Fruit fly (Drosophila melanogaster): Measurements from ENCODE around the gene sturkopf.

sturkopf gene

DNA sequence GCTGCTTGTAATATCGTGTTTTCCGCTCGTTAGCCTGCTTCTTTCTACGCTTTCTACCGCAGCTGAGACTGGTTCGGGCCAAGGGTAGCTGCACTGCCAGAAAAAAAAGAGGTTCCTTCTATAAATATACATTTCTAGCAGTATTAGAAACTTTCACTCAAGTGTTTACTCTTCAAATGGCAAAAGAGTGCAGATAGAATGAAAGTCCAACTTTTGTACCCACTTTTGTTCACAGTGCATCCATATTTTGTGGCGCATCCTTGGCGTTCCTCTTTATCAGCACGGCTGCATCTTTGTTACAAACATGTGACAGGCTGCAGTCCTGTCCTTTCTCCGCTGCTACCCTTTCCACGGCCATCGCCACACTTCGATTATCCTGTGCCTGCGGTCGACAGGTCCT, 45.2 kb upstream of the sturkopf start (continued):
- TF ChIP-seq Dek (tag; optimal IDR thresholded peaks at IDR 0.05) (no peak), CG30020 (tag; optimal IDR thresholded peaks at IDR 0.05) (no peak), CG17361 (GFP tag; IDR thresholded peaks at IDR 0.05) (no peak), CG8089 (GFP tag; optimal IDR thresholded peaks at IDR 0.05) (no peak), CG18619 (GFP tag; optimal IDR thresholded peaks at IDR 0.05) (no peak), cwo (GFP tag; optimal IDR thresholded peaks at IDR 0.05) (no peak), CHES-1-like (GFP tag; optimal IDR thresholded peaks at IDR 0.05) (no peak), CG15696 (tag; optimal IDR thresholded peaks at IDR 0.05) (peak; percentile 63), CG10431 (GFP tag; optimal IDR thresholded peaks at IDR 0.05) (no peak), usp (GFP tag; optimal IDR thresholded peaks at IDR 0.05) (no peak), cg (GFP tag; optimal IDR thresholded peaks at IDR 0.05) (no peak), CG1024 (GFP tag; IDR thresholded peaks at IDR 0.05) (no peak), run (tag; optimal IDR thresholded peaks at IDR 0.05) (no peak), sr (GFP tag; IDR thresholded peaks at IDR 0.05) (no peak), NC2β (GFP tag; optimal IDR thresholded peaks at IDR 0.05) (no peak), trem (tag; optimal IDR thresholded peaks at IDR 0.05) (peak; percentile 11), fd96Cb (tag; optimal IDR thresholded peaks at IDR 0.05) (no peak), E2f2 (GFP tag; IDR thresholded peaks at IDR 0.05) (no peak), CG14050 (GFP tag; IDR thresholded peaks at IDR 0.05) (no peak), HmgD (GFP tag; optimal IDR thresholded peaks at IDR 0.05) (no peak), bbx (GFP tag; IDR thresholded peaks at IDR 0.05; ENCODE audit: partially characterized antibody) (no peak), dysf (GFP tag; IDR thresholded peaks at IDR 0.05) (no peak), CG30431 (GFP tag; optimal IDR thresholded peaks at IDR 0.05) (peak; percentile 11), CG2199 (GFP tag; IDR thresholded peaks at IDR 0.05) (no peak), tio (GFP tag; optimal IDR thresholded peaks at IDR 0.05) (no peak), org-1 (GFP tag; optimal IDR thresholded peaks at IDR 0.05) (no peak), Hr51 (GFP tag; optimal IDR thresholded peaks at IDR 0.05) (no peak), sima (GFP tag; optimal IDR thresholded peaks at IDR 0.05) (no peak), CG12769 (tag; optimal IDR thresholded peaks at IDR 0.05) (no peak), Opbp (GFP tag; IDR thresholded peaks at IDR 0.05; ENCODE audit: partially characterized antibody) (no peak), CG11247 (GFP tag; IDR thresholded peaks at IDR 0.05) (no peak), Pdp1 (GFP tag; optimal IDR thresholded peaks at IDR 0.05) (no peak), bcd (GFP tag; optimal IDR thresholded peaks at IDR 0.05) (no peak), Spps (tag; optimal IDR thresholded peaks at IDR 0.05) (no peak), Sox100B (GFP tag; optimal IDR thresholded peaks at IDR 0.05) (no peak), zfh2 (GFP tag; optimal IDR thresholded peaks at IDR 0.05) (no peak), gem (tag; optimal IDR thresholded peaks at IDR 0.05) (peak; percentile 10), Chrac-16 (GFP tag; optimal IDR thresholded peaks at IDR 0.05) (peak; percentile 1), CG8765 (GFP tag; IDR thresholded peaks at IDR 0.05) (peak; percentile 59; the same call in 1 of the 2 replicates), cato (GFP tag; optimal IDR thresholded peaks at IDR 0.05; ENCODE audit: borderline replicate concordance) (no peak), stwl (tag; optimal IDR thresholded peaks at IDR 0.05) (no peak), Sox102F (GFP tag; optimal IDR thresholded peaks at IDR 0.05) (no peak), CG32532 (GFP tag; IDR thresholded peaks at IDR 0.05) (no peak), CG11696 (GFP tag; IDR thresholded peaks at IDR 0.05) (no peak), jigr1 (GFP tag; IDR thresholded peaks at IDR 0.05) (no peak), CG31224 (GFP tag; IDR thresholded peaks at IDR 0.05) (no peak), sim (GFP tag; IDR thresholded peaks at IDR 0.05) (no peak), grn (GFP tag; optimal IDR thresholded peaks at IDR 0.05) (peak; percentile 1), CG15479 (GFP tag; optimal IDR thresholded peaks at IDR 0.05) (no peak), Stat92E (GFP tag; optimal IDR thresholded peaks at IDR 0.05) (no peak), Elba2 (GFP tag; optimal IDR thresholded peaks at IDR 0.05) (no peak), CG8944 (GFP tag; optimal IDR thresholded peaks at IDR 0.05) (no peak)

Measured in whole organism, embryonic.